Worm (Caenorhabditis elegans): Measurements from ENCODE around the gene T24A6.17.

- TF ChIP-seq nhr-47 (tag; optimal IDR thresholded peaks at IDR 0.05) (no peak), lin-13 (GFP tag; optimal IDR thresholded peaks at IDR 0.05) (no peak), efl-1 (optimal IDR thresholded peaks at IDR 0.05) (no peak), efl-1 (GFP tag; optimal IDR thresholded peaks at IDR 0.05 in 1 of 2) (no peak), mdl-1 (tag; optimal IDR thresholded peaks at IDR 0.05) (no peak), unc-30 (tag; optimal IDR thresholded peaks at IDR 0.05) (no peak), nhr-84 (tag; optimal IDR thresholded peaks at IDR 0.05) (no peak), lin-39 (tag; optimal IDR thresholded peaks at IDR 0.05) (no peak), ceh-8 (GFP tag; optimal IDR thresholded peaks at IDR 0.05) (no peak)
These were observed 12.5 kb downstream of the T24A6.17 start, which contains the start of gene grl-28 for ce11 chrV:3551765-3552164.
